Fruit fly (Drosophila melanogaster) whole organism, embryonic: ENCODE results near the gene Paris.

ENCODE experiments used
- Bteb2 ChIP-seq: fragments of 200-800 bp; sonication (Bioruptor generic); optimal IDR thresholded peaks from 2 replicates; lab custom pipeline; 2016; ENCODE audit warnings: missing biosample characterization, missing genetic modification characterization
- CG10209 ChIP-seq: fragments of 200-800 bp; sonication (Bioruptor generic); optimal IDR thresholded peaks from 3 replicates; lab custom pipeline; 2017; ENCODE audit warnings: missing biosample characterization, mild to moderate bottlenecking, missing genetic modification characterization, missing genetic modification reagents
- CG10267 ChIP-seq: fragments of 200-800 bp; sonication (Bioruptor generic); optimal IDR thresholded peaks from 2 replicates; lab custom pipeline; 2018; ENCODE audit warnings: missing biosample characterization, mild to moderate bottlenecking, missing genetic modification characterization, moderate library complexity
- CG12155 ChIP-seq: fragments of 200-800 bp; sonication (Bioruptor generic); optimal IDR thresholded peaks from 3 replicates; lab custom pipeline; 2016; ENCODE audit warnings: missing biosample characterization, missing genetic modification characterization
- CG12744 ChIP-seq: fragments of 200-800 bp; sonication (Bioruptor generic); optimal IDR thresholded peaks from 2 replicates; lab custom pipeline; 2016; ENCODE audit warnings: missing biosample characterization, missing genetic modification characterization
- CG16863 ChIP-seq: fragments of 200-800 bp; sonication (Bioruptor generic); optimal IDR thresholded peaks from 3 replicates; lab custom pipeline; 2016; ENCODE audit warnings: missing biosample characterization, missing genetic modification characterization
- CG17361 ChIP-seq: fragments of 200-800 bp; sonication (Bioruptor generic); IDR thresholded peaks from 3 replicates; pipeline ENCODE4 v1.3.6; 2022; ENCODE audit warnings: missing biosample characterization, missing genetic modification characterization
- CG18619 ChIP-seq: fragments of 200-800 bp; sonication (Bioruptor generic); optimal IDR thresholded peaks from 3 replicates; lab custom pipeline; 2017; ENCODE audit warnings: missing biosample characterization, mild to moderate bottlenecking, missing genetic modification characterization
- CG2712 ChIP-seq: fragments of 200-800 bp; optimal IDR thresholded peaks from 3 replicates; lab custom pipeline; 2019; ENCODE audit warnings: missing biosample characterization, mild to moderate bottlenecking, missing genetic modification characterization, moderate library complexity
- CG33557 ChIP-seq: fragments of 200-800 bp; sonication (Bioruptor generic); optimal IDR thresholded peaks from 2 replicates; lab custom pipeline; 2019; ENCODE audit warnings: missing biosample characterization, mild to moderate bottlenecking, missing genetic modification characterization, moderate library complexity
- CG4404 ChIP-seq: fragments of 200-800 bp; sonication (Bioruptor generic); IDR thresholded peaks from 2 replicates; pipeline ENCODE4 v1.3.6; 2022; ENCODE audit warnings: missing biosample characterization, missing genetic modification characterization
- CG5180 ChIP-seq: fragments of 200-800 bp; sonication (Bioruptor generic); optimal IDR thresholded peaks from 3 replicates; lab custom pipeline; 2017; ENCODE audit warnings: missing biosample characterization, missing genetic modification characterization, mild to moderate bottlenecking, moderate library complexity, missing genetic modification reagents
- CG6813 ChIP-seq: fragments of 200-800 bp; sonication (Bioruptor generic); optimal IDR thresholded peaks from 2 replicates; lab custom pipeline; 2017; ENCODE audit warnings: missing biosample characterization, missing genetic modification characterization, mild to moderate bottlenecking, moderate library complexity, missing genetic modification reagents
- CG7786 ChIP-seq: fragments of 200-800 bp; sonication (Bioruptor generic); optimal IDR thresholded peaks from 2 replicates; lab custom pipeline; 2016; ENCODE audit warnings: missing biosample characterization, missing genetic modification characterization
- CG7987 ChIP-seq: fragments of 200-800 bp; sonication (Bioruptor generic); optimal IDR thresholded peaks from 2 replicates; lab custom pipeline; 2018; ENCODE audit warnings: missing biosample characterization, mild to moderate bottlenecking, missing genetic modification characterization, moderate library complexity
- CG8924 ChIP-seq: fragments of 200-800 bp; optimal IDR thresholded peaks from 3 replicates; lab custom pipeline; 2019; ENCODE audit warnings: missing biosample characterization, mild to moderate bottlenecking, missing genetic modification characterization, moderate library complexity
- CHES-1-like ChIP-seq: fragments of 200-800 bp; sonication (Bioruptor generic); optimal IDR thresholded peaks from 2 replicates; lab custom pipeline; 2016; ENCODE audit warnings: missing biosample characterization, missing genetic modification characterization
- Dad ChIP-seq: fragments of 200-800 bp; sonication (Bioruptor generic); optimal IDR thresholded peaks from 3 replicates; lab custom pipeline; 2016; ENCODE audit warnings: missing biosample characterization, missing genetic modification characterization
- Dref ChIP-seq: fragments of 200-800 bp; sonication (Bioruptor generic); IDR thresholded peaks from 2 replicates; pipeline ENCODE4 v1.3.6; 2022; ENCODE audit warnings: missing biosample characterization, missing genetic modification characterization
- Elba2 ChIP-seq: fragments of 200-800 bp; sonication (Bioruptor generic); optimal IDR thresholded peaks from 3 replicates; lab custom pipeline; 2016; ENCODE audit warnings: missing biosample characterization, missing genetic modification characterization
- Gsc ChIP-seq: fragments of 200-800 bp; sonication (Bioruptor generic); IDR thresholded peaks from 2 replicates; pipeline ENCODE4 v1.3.6; 2022; ENCODE audit warnings: missing biosample characterization, missing genetic modification characterization
- H15 ChIP-seq: fragments of 200-800 bp; sonication (Bioruptor generic); IDR thresholded peaks from 3 replicates; pipeline ENCODE4 v1.3.6; 2022; ENCODE audit warnings: missing biosample characterization, missing genetic modification characterization
- Jarid2 ChIP-seq: fragments of 200-800 bp; sonication (Bioruptor generic); optimal IDR thresholded peaks from 3 replicates; lab custom pipeline; 2017; ENCODE audit warnings: mild to moderate bottlenecking, missing biosample characterization, missing genetic modification reagents, missing genetic modification characterization
- Max ChIP-seq: fragments of 200-800 bp; sonication (Bioruptor generic); optimal IDR thresholded peaks from 2 replicates; lab custom pipeline; 2016; ENCODE audit warnings: missing biosample characterization, mild to moderate bottlenecking, missing genetic modification characterization
- Med ChIP-seq: fragments of 200-800 bp; sonication (Bioruptor generic); peaks from one replicate; lab custom pipeline; 2016; ENCODE audit warnings: missing biosample characterization, missing genetic modification characterization, mild to moderate bottlenecking, inconsistent platforms, moderate library complexity
- Neu2 ChIP-seq: fragments of 200-800 bp; sonication (Bioruptor generic); optimal IDR thresholded peaks from 3 replicates; lab custom pipeline; 2016; ENCODE audit warnings: missing biosample characterization, missing genetic modification characterization, borderline replicate concordance
- Nf-YC ChIP-seq: fragments of 200-800 bp; optimal IDR thresholded peaks from 3 replicates; lab custom pipeline; 2019; ENCODE audit warnings: missing biosample characterization, mild to moderate bottlenecking, missing genetic modification characterization, moderate library complexity
- Poxn ChIP-seq: fragments of 200-800 bp; sonication (Bioruptor generic); IDR thresholded peaks from 2 replicates; pipeline ENCODE4 v1.3.6; 2022; ENCODE audit warnings: missing biosample characterization, missing genetic modification characterization
- Rfx ChIP-seq: fragments of 200-800 bp; sonication (Bioruptor generic); IDR thresholded peaks from 2 replicates; pipeline ENCODE4 v1.3.6; 2022; ENCODE audit warnings: missing biosample characterization, missing genetic modification characterization
- Xrp1 ChIP-seq: fragments of 200-800 bp; sonication (Bioruptor generic); IDR thresholded peaks from 2 replicates; pipeline ENCODE4 v1.3.6; 2022; ENCODE audit warnings: missing biosample characterization, missing genetic modification characterization
- ab ChIP-seq: fragments of 200-800 bp; sonication (Bioruptor generic); optimal IDR thresholded peaks from 2 replicates; lab custom pipeline; 2016; ENCODE audit warnings: missing biosample characterization, missing genetic modification characterization
- br ChIP-seq: fragments of >200 bp; optimal IDR thresholded peaks from 2 replicates; lab custom pipeline; 2017
- chn ChIP-seq: fragments of 200-800 bp; sonication (Bioruptor generic); optimal IDR thresholded peaks from 2 replicates; lab custom pipeline; 2016; ENCODE audit warnings: missing biosample characterization, missing genetic modification characterization
- ci ChIP-seq: fragments of 200-800 bp; sonication (Bioruptor generic); IDR thresholded peaks from 3 replicates; pipeline ENCODE4 v1.3.6; 2022; ENCODE audit warnings: missing biosample characterization, missing genetic modification characterization
- dan ChIP-seq: fragments of 200-800 bp; sonication (Bioruptor generic); IDR thresholded peaks from 2 replicates; pipeline ENCODE4 v1.3.6; 2022; ENCODE audit warnings: missing biosample characterization, missing genetic modification characterization
- dm ChIP-seq: fragments of 200-800 bp; sonication (Bioruptor generic); optimal IDR thresholded peaks from 3 replicates; lab custom pipeline; 2016; ENCODE audit warnings: missing biosample characterization, missing genetic modification characterization
- dmrt99B ChIP-seq: fragments of 200-800 bp; sonication (Bioruptor generic); optimal IDR thresholded peaks from 2 replicates; lab custom pipeline; 2018; ENCODE audit warnings: missing biosample characterization, mild to moderate bottlenecking, missing genetic modification characterization, moderate library complexity
- dpn ChIP-seq, 2 experiments: fragments of 200-800 bp; sonication (Bioruptor generic); optimal IDR thresholded peaks; 3 replicates each; lab custom pipeline; 2016; ENCODE audit warnings: missing biosample characterization in 2 of 2, missing genetic modification characterization in 2 of 2
- ewg ChIP-seq: fragments of 200-800 bp; sonication (Bioruptor generic); optimal IDR thresholded peaks from 3 replicates; lab custom pipeline; 2017; ENCODE audit warnings: mild to moderate bottlenecking, missing biosample characterization, missing genetic modification reagents, missing genetic modification characterization
- eyg ChIP-seq: fragments of 200-800 bp; sonication (Bioruptor generic); optimal IDR thresholded peaks from 3 replicates; lab custom pipeline; 2016; ENCODE audit warnings: missing biosample characterization, missing genetic modification characterization
- ftz-f1 ChIP-seq: fragments of 200-800 bp; sonication (Bioruptor generic); optimal IDR thresholded peaks from 2 replicates; lab custom pipeline; 2016; ENCODE audit warnings: missing biosample characterization, missing genetic modification characterization
- gce ChIP-seq: fragments of 200-800 bp; sonication (Bioruptor generic); IDR thresholded peaks from 3 replicates; pipeline ENCODE4 v1.3.6; 2022; ENCODE audit warnings: missing biosample characterization, missing genetic modification characterization
- gcm ChIP-seq: fragments of 200-800 bp; sonication (Bioruptor generic); optimal IDR thresholded peaks from 2 replicates; lab custom pipeline; 2019; ENCODE audit warnings: missing biosample characterization, mild to moderate bottlenecking, missing genetic modification characterization, moderate library complexity
- h ChIP-seq: fragments of >200 bp; optimal IDR thresholded peaks from 2 replicates; lab custom pipeline; 2017
- ind ChIP-seq: fragments of 200-800 bp; sonication (Bioruptor generic); optimal IDR thresholded peaks from 3 replicates; lab custom pipeline; 2016; ENCODE audit warnings: missing biosample characterization, missing genetic modification characterization
- knrl ChIP-seq: fragments of 200-800 bp; sonication (Bioruptor generic); IDR thresholded peaks from 3 replicates; pipeline ENCODE4 v1.3.6; 2022; ENCODE audit warnings: missing biosample characterization, missing genetic modification characterization; ENCODE audit not compliant: partially characterized antibody
- maf-S ChIP-seq: fragments of 200-800 bp; sonication (Bioruptor generic); optimal IDR thresholded peaks from 2 replicates; lab custom pipeline; 2016; ENCODE audit warnings: missing biosample characterization, missing genetic modification characterization
- pb ChIP-seq: fragments of 200-800 bp; sonication (Bioruptor generic); optimal IDR thresholded peaks from 3 replicates; lab custom pipeline; 2016; ENCODE audit warnings: missing biosample characterization, missing genetic modification characterization
- scrt ChIP-seq: fragments of 200-800 bp; sonication (Bioruptor generic); optimal IDR thresholded peaks from 2 replicates; lab custom pipeline; 2018; ENCODE audit warnings: missing biosample characterization, mild to moderate bottlenecking, missing genetic modification characterization, moderate library complexity
- tap ChIP-seq: fragments of 200-800 bp; optimal IDR thresholded peaks from 3 replicates; lab custom pipeline; 2019; ENCODE audit warnings: missing biosample characterization, mild to moderate bottlenecking, missing genetic modification characterization, moderate library complexity
- zen ChIP-seq: fragments of 200-800 bp; sonication (Bioruptor generic); optimal IDR thresholded peaks from 3 replicates; lab custom pipeline; 2018; ENCODE audit warnings: missing biosample characterization, mild to moderate bottlenecking, missing genetic modification characterization, moderate library complexity
- zen2 ChIP-seq: fragments of 200-800 bp; sonication (Bioruptor generic); IDR thresholded peaks from 3 replicates; pipeline ENCODE4 v1.3.6; 2022; ENCODE audit warnings: missing biosample characterization, missing genetic modification characterization; ENCODE audit not compliant: partially characterized antibody
- zf30C ChIP-seq: fragments of 200-800 bp; sonication (Bioruptor generic); optimal IDR thresholded peaks from 3 replicates; lab custom pipeline; 2018; ENCODE audit warnings: missing biosample characterization, mild to moderate bottlenecking, missing genetic modification characterization

The Paris gene

DNA sequence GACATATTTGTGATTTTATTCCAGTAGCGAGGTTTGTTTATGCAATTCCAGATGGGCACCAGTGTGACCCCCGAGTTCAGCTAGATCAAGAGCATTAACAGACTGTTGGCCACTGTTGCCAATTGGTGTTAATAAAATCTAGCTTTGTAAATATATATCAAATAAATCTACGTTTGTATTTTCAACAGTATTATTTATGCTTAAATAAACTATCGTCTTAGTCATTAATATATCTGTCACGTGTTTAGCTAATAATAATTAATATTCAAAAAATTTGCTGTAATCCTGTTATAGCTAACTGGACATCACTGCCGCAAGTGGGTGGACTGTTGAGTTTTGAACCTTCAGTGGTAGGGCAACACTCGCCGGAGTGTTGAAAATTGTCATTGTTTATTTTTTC, 3.9 kb upstream of the Paris start, which contains the start of the genes mRpL27 and CG15435 (continued):
- TF ChIP-seq ftz-f1 (GFP tag; lab: Kevin White, UChicago) (no peak), Xrp1 (GFP tag; lab: Robert Waterston, UW) (peak; percentile 44; the same call in 1 of the 2 replicates), CG10267 (tag; lab: Kevin White, UChicago) (peak; percentile 82), ind (GFP tag; lab: Kevin White, UChicago) (no peak), CG16863 (GFP tag; lab: Kevin White, UChicago) (no peak), zf30C (no peak), ci (GFP tag; lab: Robert Waterston, UW) (no peak), Neu2 (GFP tag; lab: Kevin White, UChicago) (no peak), zen (tag; lab: Kevin White, UChicago) (peak; percentile 56), Nf-YC (tag; lab: Kevin White, UChicago) (peak; percentile 45), CG33557 (peak; percentile 40), chn (GFP tag; lab: Kevin White, UChicago) (peak; percentile 37), CG7786 (GFP tag; lab: Kevin White, UChicago) (no peak), dmrt99B (tag; lab: Kevin White, UChicago) (peak; percentile 15), ewg (GFP tag; lab: Kevin White, UChicago) (peak; percentile 24), CG18619 (GFP tag; lab: Kevin White, UChicago) (no peak), Elba2 (GFP tag; lab: Kevin White, UChicago) (peak; percentile 22), Gsc (GFP tag; lab: Robert Waterston, UW) (no peak), Med (peak; percentile 79), zen2 (GFP tag; lab: Robert Waterston, UW) (no peak), CG5180 (GFP tag; lab: Kevin White, UChicago) (no peak), tap (tag; lab: Kevin White, UChicago) (no peak), Dref (GFP tag; lab: Robert Waterston, UW) (no peak), CG4404 (no peak), dpn (GFP tag; optimal IDR thresholded peaks at IDR 0.05; lab: Kevin White, UChicago) (peak in 1 of 2 experiments; percentile 10), CG6813 (GFP tag; lab: Kevin White, UChicago) (no peak), H15 (GFP tag; lab: Robert Waterston, UW) (no peak), Jarid2 (no peak), CG17361 (GFP tag; lab: Robert Waterston, UW) (peak; percentile 59; the same call in 1 of the 3 replicates), Bteb2 (GFP tag; lab: Kevin White, UChicago) (no peak), ab (GFP tag; lab: Kevin White, UChicago) (no peak), CG8924 (tag; lab: Kevin White, UChicago) (peak; percentile 56), gce (GFP tag; lab: Robert Waterston, UW) (no peak), knrl (GFP tag; lab: Robert Waterston, UW) (no peak), scrt (GFP tag; lab: Kevin White, UChicago) (peak; percentile 59), Dad (GFP tag; lab: Kevin White, UChicago) (no peak), Max (GFP tag; lab: Kevin White, UChicago) (peak; percentile 53), CG12744 (GFP tag; lab: Kevin White, UChicago) (no peak), CHES-1-like (GFP tag; lab: Kevin White, UChicago) (no peak), Rfx (GFP tag; lab: Robert Waterston, UW) (no peak), eyg (GFP tag; lab: Kevin White, UChicago) (no peak), dm (GFP tag; lab: Kevin White, UChicago) (peak; percentile 3), h (lab: Kevin White, UChicago) (no peak), Poxn (GFP tag; lab: Robert Waterston, UW) (no peak), maf-S (GFP tag; lab: Kevin White, UChicago) (no peak), pb (GFP tag; lab: Kevin White, UChicago) (no peak), br (lab: Kevin White, UChicago) (no peak), CG2712 (peak; percentile 59), CG10209 (GFP tag; lab: Kevin White, UChicago) (peak; percentile 7), CG12155 (GFP tag; lab: Kevin White, UChicago) (peak; percentile 20), dan (GFP tag; lab: Robert Waterston, UW) (no peak), gcm (GFP tag; lab: Kevin White, UChicago) (no peak), CG7987 (GFP tag; lab: Kevin White, UChicago) (no peak)
